Worm (Caenorhabditis elegans): ENCODE data around the gene srbc-24.

The srbc-24 gene

DNA sequence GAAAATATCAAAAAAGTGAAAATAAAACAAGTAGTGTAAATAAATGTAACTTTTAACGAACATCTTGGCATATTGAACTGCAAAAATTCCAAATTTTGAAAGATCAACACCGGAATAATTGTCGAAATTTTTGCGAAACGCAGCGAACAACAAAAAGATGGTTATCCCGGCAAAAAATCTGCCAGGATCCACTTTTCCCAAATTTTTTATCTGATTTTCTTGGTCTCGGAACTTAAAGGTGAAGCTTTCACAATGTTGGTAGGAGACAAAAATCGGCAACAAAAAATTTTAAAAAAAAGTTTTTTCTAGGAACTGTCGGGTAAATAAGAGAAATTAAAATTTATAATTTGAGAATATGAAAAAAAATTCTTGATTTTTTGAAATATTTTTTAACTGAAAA is 33.0 kb upstream of the srbc-24 start, which contains the start of gene bgnt-1.2:
bgnt-1.2 (minus strand) TSS at position 101 of the 400 bp plus-strand sequence.
- no peak for TF ChIP-seq jun-1 (tag; optimal IDR thresholded peaks at IDR 0.05)
- no peak for TF ChIP-seq ceh-16 (tag; optimal IDR thresholded peaks at IDR 0.05)
- no peak for TF ChIP-seq nhr-11 (tag; optimal IDR thresholded peaks at IDR 0.05)
- TF ChIP-seq unc-39 (tag; optimal IDR thresholded peaks at IDR 0.05): no peak
- no peak for TF ChIP-seq pha-4 (tag; optimal IDR thresholded peaks at IDR 0.05)

DNA sequence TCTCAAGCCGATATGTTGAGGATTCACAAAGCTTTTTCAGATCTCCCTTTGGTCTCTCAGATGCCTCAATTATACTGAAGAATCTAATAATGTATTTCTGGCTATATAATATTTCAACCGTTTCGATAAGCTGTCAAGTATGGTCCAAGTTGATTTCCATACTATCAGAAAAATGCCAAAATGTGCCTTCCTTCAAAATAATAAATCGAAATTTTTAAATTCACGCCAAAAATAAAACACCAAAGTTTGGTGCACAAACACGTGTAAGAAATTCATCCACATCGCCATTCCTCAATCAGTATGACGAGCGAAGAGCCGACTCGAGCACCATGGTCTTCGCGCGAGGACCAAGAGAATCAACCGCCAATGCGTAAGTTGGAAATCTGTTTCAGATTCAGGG is 32.0 kb upstream of the srbc-24 start, which contains the start of gene F22F7.11:
F22F7.11 (plus strand) TSS at position 301 of the 400 bp plus-strand sequence.
- TF ChIP-seq pqm-1 (tag; optimal IDR thresholded peaks at IDR 0.05) (no peak), mml-1 (tag; optimal IDR thresholded peaks at IDR 0.05) (no peak), elt-2 (tag; optimal IDR thresholded peaks at IDR 0.05) (no peak), nhr-12 (tag; optimal IDR thresholded peaks at IDR 0.05) (no peak), nhr-11 (tag; optimal IDR thresholded peaks at IDR 0.05) (no peak), zag-1 (tag; optimal IDR thresholded peaks at IDR 0.05) (no peak), unc-39 (tag; optimal IDR thresholded peaks at IDR 0.05) (no peak), tbx-2 (tag; optimal IDR thresholded peaks at IDR 0.05) (no peak), nhr-237 (tag; optimal IDR thresholded peaks at IDR 0.05) (no peak), nhr-28 (tag; optimal IDR thresholded peaks at IDR 0.05) (no peak), nfya-1 (tag; optimal IDR thresholded peaks at IDR 0.05; ENCODE audit: insufficient read depth) (no peak), unc-62 (GFP tag; optimal IDR thresholded peaks at IDR 0.05) (no peak), ceh-82 (tag; optimal IDR thresholded peaks at IDR 0.05) (no peak), nhr-25 (tag; optimal IDR thresholded peaks at IDR 0.05) (no peak), egl-27 (tag; optimal IDR thresholded peaks at IDR 0.05) (no peak), lsy-12 (tag; optimal IDR thresholded peaks at IDR 0.05) (no peak), ceh-9 (tag; optimal IDR thresholded peaks at IDR 0.05) (no peak), elt-3 (tag; optimal IDR thresholded peaks at IDR 0.05) (no peak), sea-2 (GFP tag; optimal IDR thresholded peaks at IDR 0.05) (no peak), nhr-76 (tag; optimal IDR thresholded peaks at IDR 0.05) (no peak)

DNA sequence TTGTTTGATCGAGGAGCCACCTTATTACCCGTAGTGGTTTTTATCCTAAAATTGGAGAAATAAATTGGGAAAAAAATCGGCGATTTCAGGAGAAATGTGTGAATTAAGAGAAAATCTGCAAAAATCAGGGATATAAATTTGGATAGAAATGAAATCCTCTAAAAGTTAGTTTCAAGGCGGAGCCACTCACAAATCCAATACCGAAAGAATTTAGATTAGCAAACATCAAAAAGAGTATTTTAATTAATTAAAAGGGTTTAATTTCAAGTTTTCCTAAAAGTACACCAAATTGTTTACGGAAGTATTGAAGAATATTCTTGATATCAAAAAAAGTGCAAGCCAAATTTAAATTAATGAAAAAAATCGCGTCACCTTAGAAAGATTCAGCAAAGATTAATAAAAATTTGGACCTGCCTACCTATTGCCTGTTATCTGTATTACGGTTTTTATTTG is 29.6 kb upstream of the srbc-24 start, which contains the start of gene F22F7.8:
F22F7.8 (minus strand) TSS at position 51 of the 453 bp plus-strand sequence.
- TF ChIP-seq ZK546.5 (tag; optimal IDR thresholded peaks at IDR 0.05) (no peak), elt-2 (tag; optimal IDR thresholded peaks at IDR 0.05) (no peak), ceh-16 (tag; optimal IDR thresholded peaks at IDR 0.05) (no peak), egl-5 (tag; optimal IDR thresholded peaks at IDR 0.05) (no peak), ztf-4 (tag; optimal IDR thresholded peaks at IDR 0.05) (no peak), lin-15B (tag; optimal IDR thresholded peaks at IDR 0.05) (no peak), snpc-4 (tag; optimal IDR thresholded peaks at IDR 0.05) (no peak), skn-1 (tag; optimal IDR thresholded peaks at IDR 0.05) (no peak), lin-39 (tag; optimal IDR thresholded peaks at IDR 0.05) (no peak), fos-1 (tag; optimal IDR thresholded peaks at IDR 0.05) (no peak), nhr-237 (tag; optimal IDR thresholded peaks at IDR 0.05) (no peak)

DNA sequence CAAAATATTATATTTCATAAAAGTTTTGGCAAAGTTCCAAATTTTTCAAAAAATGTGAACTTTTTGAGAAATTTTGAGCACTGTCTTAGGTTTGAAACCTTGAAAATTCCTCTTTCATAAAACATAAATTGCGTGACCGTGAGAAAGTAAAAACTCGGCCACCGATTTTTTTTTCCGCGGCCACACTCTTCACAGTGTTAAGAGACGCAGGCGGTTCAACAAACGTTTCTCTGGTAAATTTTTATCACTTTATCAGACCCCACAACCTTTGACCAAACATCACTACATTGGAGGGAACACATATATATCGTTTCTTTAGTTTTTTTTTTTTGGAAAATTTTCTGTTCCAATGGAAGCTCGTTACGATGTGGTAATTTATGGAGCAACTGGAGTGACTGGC is 29.0 kb upstream of the srbc-24 start, which contains the start of gene F22F7.2:
F22F7.2 (plus strand) TSS at position 266 of the 400 bp plus-strand sequence.
- TF ChIP-seq nhr-11 (tag; optimal IDR thresholded peaks at IDR 0.05): no peak
- no peak for TF ChIP-seq aly-2 (tag; optimal IDR thresholded peaks at IDR 0.05)
- TF ChIP-seq sea-2 (GFP tag; optimal IDR thresholded peaks at IDR 0.05): no peak
- peak; percentile 3 for TF ChIP-seq nfya-1 (tag; optimal IDR thresholded peaks at IDR 0.05; ENCODE audit: insufficient read depth)
- no peak for TF ChIP-seq mdl-1 (tag; optimal IDR thresholded peaks at IDR 0.05)
- TF ChIP-seq nhr-77 (tag; optimal IDR thresholded peaks at IDR 0.05): no peak
- no peak for TF ChIP-seq ceh-16 (tag; optimal IDR thresholded peaks at IDR 0.05)
- no peak for TF ChIP-seq fos-1 (tag; optimal IDR thresholded peaks at IDR 0.05)
- TF ChIP-seq snpc-4 (tag; optimal IDR thresholded peaks at IDR 0.05): no peak
- no peak for TF ChIP-seq ceh-9 (tag; optimal IDR thresholded peaks at IDR 0.05)
- no peak for TF ChIP-seq fkh-2 (tag; optimal IDR thresholded peaks at IDR 0.05)
- no peak for TF ChIP-seq tbx-2 (tag; optimal IDR thresholded peaks at IDR 0.05)
- TF ChIP-seq egl-5 (tag; optimal IDR thresholded peaks at IDR 0.05): no peak
- no peak for TF ChIP-seq lin-15B (tag; optimal IDR thresholded peaks at IDR 0.05)
- TF ChIP-seq elt-1 (tag; optimal IDR thresholded peaks at IDR 0.05): no peak
- TF ChIP-seq skn-1 (tag; optimal IDR thresholded peaks at IDR 0.05): no peak
- peak; percentile 31 for TF ChIP-seq pqm-1 (tag; optimal IDR thresholded peaks at IDR 0.05)
- no peak for TF ChIP-seq nhr-28 (tag; optimal IDR thresholded peaks at IDR 0.05)
- TF ChIP-seq elt-2 (tag; optimal IDR thresholded peaks at IDR 0.05): peak; percentile 52
- TF ChIP-seq unc-62 (GFP tag; optimal IDR thresholded peaks at IDR 0.05): no peak
- TF ChIP-seq fkh-10 (GFP tag; optimal IDR thresholded peaks at IDR 0.05): no peak
